Fruit fly (Drosophila melanogaster) whole organism: ENCODE measurements around the gene Phs.
A peak's percentile ranks its signal among the peaks of the same experiment; 100 is the strongest.

Experiments
- CG8478 ChIP-seq: fragments of >200 bp; optimal IDR thresholded peaks from 2 replicates; lab custom pipeline; 2018; ENCODE audit warnings: inconsistent platforms
- Dll ChIP-seq: fragments of >200 bp; optimal IDR thresholded peaks from 2 replicates; lab custom pipeline; 2017
- EcR ChIP-seq, 2 experiments: fragments of >200 bp; optimal IDR thresholded peaks; 2 replicates each; lab custom pipeline; 2017; ENCODE audit warnings: missing biosample characterization in 2 of 2, missing genetic modification characterization in 2 of 2, missing genetic modification reagents in 2 of 2
- pan ChIP-seq: fragments of >200 bp; optimal IDR thresholded peaks from 2 replicates; lab custom pipeline; 2017
- psq ChIP-seq: fragments of >200 bp; optimal IDR thresholded peaks from 2 replicates; lab custom pipeline; 2017
- usp ChIP-seq: fragments of >200 bp; optimal IDR thresholded peaks from 2 replicates; lab custom pipeline; 2017; ENCODE audit warnings: missing biosample characterization, missing genetic modification characterization, mixed read lengths

dm6 chr3L:15619626-15620247 lies at the start of gene Phs:
- TF ChIP-seq CG8478 (lab: Kevin White, UChicago): no peak
- no peak for TF ChIP-seq usp
- TF ChIP-seq EcR (GFP tag; optimal IDR thresholded peaks at IDR 0.05; lab: Kevin White, UChicago): no peak
- peak; percentile 84 for TF ChIP-seq Dll (lab: Kevin White, UChicago)
- TF ChIP-seq pan: no peak
- no peak for TF ChIP-seq psq (lab: Kevin White, UChicago)
